Fruit fly (Drosophila melanogaster): ENCODE measurements around the gene Ugalt.

dm6 chrX:2659430-2660075 is 44.1 kb downstream of the Ugalt start:
- TF ChIP-seq usp (GFP tag; optimal IDR thresholded peaks at IDR 0.05) (no peak), pan (optimal IDR thresholded peaks at IDR 0.05) (no peak)
